Fruit fly (Drosophila melanogaster): Measurements from ENCODE around the gene CG1792.

The CG1792 gene

DNA sequence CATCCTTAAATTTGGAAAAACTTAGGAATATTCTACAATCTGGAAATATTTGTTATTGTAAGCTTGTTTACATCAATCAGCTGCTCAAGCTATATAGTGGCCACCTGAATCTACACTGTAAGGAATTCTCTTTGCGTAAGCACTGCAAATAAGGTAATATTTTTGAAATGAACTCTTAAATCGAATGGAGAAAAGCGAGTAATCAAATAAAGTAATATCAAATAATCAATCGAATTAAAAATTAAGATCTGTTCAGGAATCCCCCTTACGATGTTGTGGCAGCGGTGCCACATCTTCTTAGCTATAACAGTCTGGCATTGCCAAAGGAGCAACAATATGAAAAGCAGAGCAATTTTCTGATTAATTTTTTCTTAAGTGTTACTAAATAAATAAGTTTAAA lies at the start of gene CG1792, which contains the start of gene Mnat9 (continued):
- TF ChIP-seq CG17186 (GFP tag; optimal IDR thresholded peaks at IDR 0.05) (peak; percentile 92), CG10979 (tag; optimal IDR thresholded peaks at IDR 0.05) (peak; percentile 97), bbx (GFP tag; IDR thresholded peaks at IDR 0.05; ENCODE audit: partially characterized antibody) (no peak), nerfin-2 (GFP tag; IDR thresholded peaks at IDR 0.05; ENCODE audit: partially characterized antibody) (no peak), Hr3 (GFP tag; optimal IDR thresholded peaks at IDR 0.05) (peak; percentile 98), Dp (GFP tag; optimal IDR thresholded peaks at IDR 0.05) (peak; percentile 47), kah (GFP tag; optimal IDR thresholded peaks at IDR 0.05) (peak; percentile 95), Xrp1 (GFP tag; IDR thresholded peaks at IDR 0.05) (peak; percentile 99), Jarid2 (GFP tag; optimal IDR thresholded peaks at IDR 0.05) (peak; percentile 88), Chrac-16 (GFP tag; optimal IDR thresholded peaks at IDR 0.05) (peak; percentile 99), Max (GFP tag; optimal IDR thresholded peaks at IDR 0.05) (peak; percentile 99), CG4328 (GFP tag; optimal IDR thresholded peaks at IDR 0.05) (peak; percentile 89), CG6272 (GFP tag; IDR thresholded peaks at IDR 0.05) (peak; percentile 99), CG14965 (GFP tag; optimal IDR thresholded peaks at IDR 0.05; ENCODE audit: borderline replicate concordance) (peak; percentile 86), gcm2 (GFP tag; optimal IDR thresholded peaks at IDR 0.05) (peak; percentile 96), grau (tag; optimal IDR thresholded peaks at IDR 0.05) (peak; percentile 96), ssp (GFP tag; IDR thresholded peaks at IDR 0.05) (peak; percentile 95), dysf (GFP tag; IDR thresholded peaks at IDR 0.05) (peak; percentile 99), CG7357 (GFP tag; IDR thresholded peaks at IDR 0.05) (peak; percentile 95), bab2 (GFP tag; optimal IDR thresholded peaks at IDR 0.05) (peak; percentile 99), oc (tag; optimal IDR thresholded peaks at IDR 0.05) (peak; percentile 98), crol (GFP tag; IDR thresholded peaks at IDR 0.05) (peak; percentile 83), CG6689 (GFP tag; IDR thresholded peaks at IDR 0.05) (peak; percentile 99), so (GFP tag; IDR thresholded peaks at IDR 0.05) (peak; percentile 98), jumu (GFP tag; optimal IDR thresholded peaks at IDR 0.05) (peak; percentile 98), ftz-f1 (GFP tag; optimal IDR thresholded peaks at IDR 0.05) (peak; percentile 80), Eip74EF (GFP tag; optimal IDR thresholded peaks at IDR 0.05) (peak in 1 of 2 experiments; percentile 95)

DNA sequence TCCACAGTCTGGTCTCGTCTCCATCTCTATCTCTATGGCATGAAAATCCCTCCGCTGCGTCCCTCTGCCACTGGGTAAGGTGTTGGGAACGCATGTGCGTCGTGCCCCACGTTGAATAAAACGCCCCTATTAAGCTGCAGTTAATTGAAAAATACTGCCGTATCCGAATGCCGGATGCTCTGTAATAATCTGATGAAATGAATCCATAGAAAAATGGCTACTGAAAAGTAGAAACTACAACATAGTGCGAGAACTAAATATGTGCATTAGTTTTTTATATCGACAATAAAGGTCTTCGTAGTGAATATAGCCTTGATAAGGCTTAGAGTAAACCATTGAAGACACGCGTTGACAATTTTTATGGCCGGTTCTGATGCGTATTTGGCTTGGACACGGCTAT lies 49.4 kb upstream of the CG1792 start:
- peak; percentile 40 for TF ChIP-seq CG2875 (GFP tag; optimal IDR thresholded peaks at IDR 0.05)
- TF ChIP-seq Ets97D (GFP tag; optimal IDR thresholded peaks at IDR 0.05) = peak; percentile 20
- TF ChIP-seq gfzf (GFP tag; optimal IDR thresholded peaks at IDR 0.05) = no peak
- no peak for TF ChIP-seq HLH54F (GFP tag; optimal IDR thresholded peaks at IDR 0.05)
- peak; percentile 96 for TF ChIP-seq D19A (tag; optimal IDR thresholded peaks at IDR 0.05)
- TF ChIP-seq CG11398 (GFP tag; optimal IDR thresholded peaks at IDR 0.05) = no peak
- no peak for TF ChIP-seq Meics (GFP tag; optimal IDR thresholded peaks at IDR 0.05)
- TF ChIP-seq CG43689 (GFP tag; IDR thresholded peaks at IDR 0.05) = no peak
- TF ChIP-seq CG10147 (GFP tag; optimal IDR thresholded peaks at IDR 0.05) = no peak
- TF ChIP-seq dimm (GFP tag; IDR thresholded peaks at IDR 0.05) = peak; percentile 64
- no peak for TF ChIP-seq dan (GFP tag; IDR thresholded peaks at IDR 0.05)
- TF ChIP-seq CG9609 (GFP tag; optimal IDR thresholded peaks at IDR 0.05) = peak; percentile 24
- TF ChIP-seq CG15011 (GFP tag; optimal IDR thresholded peaks at IDR 0.05) = no peak
- TF ChIP-seq nerfin-1 (tag; optimal IDR thresholded peaks at IDR 0.05) = peak; percentile 28
- no peak for TF ChIP-seq CG7987 (GFP tag; optimal IDR thresholded peaks at IDR 0.05)
- TF ChIP-seq CG6254 (GFP tag; optimal IDR thresholded peaks at IDR 0.05) = no peak
- TF ChIP-seq ro (GFP tag; IDR thresholded peaks at IDR 0.05) = no peak
- no peak for TF ChIP-seq Myb (GFP tag; optimal IDR thresholded peaks at IDR 0.05)
- no peak for TF ChIP-seq shn (GFP tag; optimal IDR thresholded peaks at IDR 0.05)
- TF ChIP-seq Dad (GFP tag; optimal IDR thresholded peaks at IDR 0.05) = peak; percentile 8
- TF ChIP-seq hkb (optimal IDR thresholded peaks at IDR 0.05) = no peak
- peak; percentile 68 for TF ChIP-seq hkb (GFP tag; IDR thresholded peaks at IDR 0.05)
- no peak for TF ChIP-seq GATAe (GFP tag; conservative IDR thresholded peaks at IDR 0.05)
- TF ChIP-seq ara (GFP tag; IDR thresholded peaks at IDR 0.05) = peak; percentile 80; the same call in 1 of the 2 replicates
- TF ChIP-seq Hr78 (GFP tag; optimal IDR thresholded peaks at IDR 0.05) = no peak

All from whole organism, embryonic.